Worm (Caenorhabditis elegans) whole organism, late embryonic: Measurements from ENCODE around the gene F37H8.6.

ENCODE experiments used
- F13H6.1 ChIP-seq: sonication (generic microtip); optimal IDR thresholded peaks from 2 replicates; lab custom pipeline; 2016; ENCODE audit warnings: missing genetic modification characterization, missing compliant biosample characterization
- Y22D7AL.16 ChIP-seq: sonication (generic microtip); optimal IDR thresholded peaks from 2 replicates; lab custom pipeline; 2016; ENCODE audit warnings: missing genetic modification characterization, missing compliant biosample characterization
- ahr-1 ChIP-seq: sonication (generic microtip); optimal IDR thresholded peaks from 2 replicates; lab custom pipeline; 2016; ENCODE audit warnings: missing genetic modification characterization, missing compliant biosample characterization
- dve-1 ChIP-seq: sonication (generic microtip); optimal IDR thresholded peaks from 2 replicates; lab custom pipeline; 2017; ENCODE audit warnings: antibody characterized with exemption, mild to moderate bottlenecking, missing genetic modification characterization, missing compliant biosample characterization
- fkh-10 ChIP-seq: fragments of 150-350 bp; optimal IDR thresholded peaks from 2 replicates; lab custom pipeline; 2014; ENCODE audit warnings: missing biosample characterization, missing genetic modification reagents, missing genetic modification characterization
- hlh-6 ChIP-seq: sonication (generic microtip); optimal IDR thresholded peaks from 2 replicates; lab custom pipeline; 2016; ENCODE audit warnings: missing genotype, missing genetic modification characterization, missing compliant biosample characterization
- odd-2 ChIP-seq: sonication (generic microtip); optimal IDR thresholded peaks from 2 replicates; lab custom pipeline; 2017; ENCODE audit warnings: antibody characterized with exemption, mild to moderate bottlenecking, missing genetic modification characterization, missing compliant biosample characterization
- pag-3 ChIP-seq: sonication (generic microtip); optimal IDR thresholded peaks from 2 replicates; lab custom pipeline; 2016; ENCODE audit warnings: missing compliant biosample characterization, missing genetic modification characterization, borderline replicate concordance
- pha-2 ChIP-seq: sonication (generic microtip); optimal IDR thresholded peaks from 2 replicates; lab custom pipeline; 2017; ENCODE audit warnings: mild to moderate bottlenecking, missing genetic modification characterization, missing compliant biosample characterization
- unc-3 ChIP-seq, 2 experiments: fragments of 200-800 bp in 1 of 2; sonication (Bioruptor generic) in 1 of 2; sonication (generic microtip) in 1 of 2; conservative IDR thresholded peaks in 1 of 2; optimal IDR thresholded peaks in 1 of 2; 2 replicates each; pipeline versions ENCODE4 v1.3.6 to Lab custom; 2016 to 2022; ENCODE audit warnings: missing compliant biosample characterization in 2 of 2, missing genetic modification characterization in 2 of 2, missing genetic modification reagents in 1 of 2
- unc-86 ChIP-seq: sonication (generic microtip); optimal IDR thresholded peaks from 2 replicates; lab custom pipeline; 2016; ENCODE audit warnings: missing genetic modification characterization, missing compliant biosample characterization

ce11 chrII:11134828-11135227 is 42.4 kb downstream of the F37H8.6 start, which contains the start of gene F40F8.5:
- TF ChIP-seq odd-2 (tag; lab: Kevin White, UChicago): no peak
- TF ChIP-seq hlh-6 (tag; lab: Kevin White, UChicago): no peak
- TF ChIP-seq dve-1: no peak
- no peak for TF ChIP-seq pag-3 (tag; lab: Kevin White, UChicago)
- no peak for TF ChIP-seq F13H6.1 (tag; lab: Kevin White, UChicago)
- no peak for TF ChIP-seq unc-86 (tag; lab: Kevin White, UChicago)
- TF ChIP-seq ahr-1 (tag; lab: Kevin White, UChicago): no peak
- no peak for TF ChIP-seq Y22D7AL.16 (tag; lab: Kevin White, UChicago)
- no peak for TF ChIP-seq fkh-10 (GFP tag; lab: Kevin White, UChicago)
- no peak for TF ChIP-seq unc-3 (GFP tag; conservative IDR thresholded peaks at IDR 0.05; lab: Robert Waterston, UW)
- TF ChIP-seq unc-3 (tag; optimal IDR thresholded peaks at IDR 0.05; lab: Kevin White, UChicago): no peak
- TF ChIP-seq pha-2: no peak
